Worm (Caenorhabditis elegans) whole organism, young adult: ENCODE results near the gene C44C10.3.

Experiments used
- Y79H2A.3 ChIP-seq: fragments of 200-800 bp; sonication (Bioruptor generic); conservative IDR thresholded peaks from 2 replicates; pipeline ENCODE4 v1.3.6; 2022; ENCODE audit warnings: missing genetic modification reagents, missing genetic modification characterization, missing compliant biosample characterization
- gei-17 ChIP-seq: fragments of 200-800 bp; sonication (Bioruptor generic); optimal IDR thresholded peaks from 2 replicates; lab custom pipeline; 2018; ENCODE audit warnings: mild to moderate bottlenecking, missing genetic modification characterization, missing compliant biosample characterization
- hlh-26 ChIP-seq: fragments of 200-800 bp; sonication (Bioruptor generic); conservative IDR thresholded peaks from 2 replicates; pipeline ENCODE4 v1.3.6; 2022; ENCODE audit warnings: missing genetic modification reagents, missing genetic modification characterization, missing compliant biosample characterization
- mes-4 ChIP-seq: sonication (generic microtip); optimal IDR thresholded peaks from 2 replicates; lab custom pipeline; 2016; ENCODE audit warnings: missing genotype, missing genetic modification characterization, missing compliant biosample characterization
- nhr-80 ChIP-seq: sonication (generic microtip); optimal IDR thresholded peaks from 2 replicates; lab custom pipeline; 2016; ENCODE audit warnings: missing genetic modification characterization, missing compliant biosample characterization
- pha-4 ChIP-seq: fragments of 150-350 bp; sonication (generic microtip); optimal IDR thresholded peaks from 2 replicates; lab custom pipeline; 2014; ENCODE audit warnings: missing biosample characterization, missing genetic modification reagents, missing genetic modification characterization
- unc-62 ChIP-seq: fragments of 150-350 bp; optimal IDR thresholded peaks from 2 replicates; lab custom pipeline; 2014; ENCODE audit warnings: missing biosample characterization, missing genetic modification reagents, missing genetic modification characterization
- xnd-1 ChIP-seq: sonication (generic microtip); optimal IDR thresholded peaks from 2 replicates; lab custom pipeline; 2016; ENCODE audit warnings: missing genotype, missing genetic modification reagents, missing genetic modification characterization, missing compliant biosample characterization
- ztf-22 ChIP-seq: fragments of 200-800 bp; sonication (Bioruptor generic); optimal IDR thresholded peaks from 2 replicates; lab custom pipeline; 2018; ENCODE audit warnings: mild to moderate bottlenecking, missing genetic modification characterization, moderate library complexity, missing compliant biosample characterization
- ztf-25 ChIP-seq: fragments of 200-800 bp; sonication (Bioruptor generic); IDR thresholded peaks from 2 replicates; pipeline ENCODE4 v1.3.6; 2022; ENCODE audit warnings: missing genetic modification reagents, missing genetic modification characterization, missing compliant biosample characterization

- TF ChIP-seq Y79H2A.3 (GFP tag; lab: Robert Waterston, UW) (no peak), xnd-1 (tag; lab: Kevin White, UChicago) (no peak), mes-4 (tag; lab: Kevin White, UChicago) (no peak), hlh-26 (GFP tag; lab: Robert Waterston, UW) (no peak), ztf-25 (GFP tag; lab: Robert Waterston, UW) (no peak), nhr-80 (no peak), gei-17 (GFP tag; lab: Kevin White, UChicago) (no peak), ztf-22 (GFP tag; lab: Kevin White, UChicago) (no peak), unc-62 (GFP tag; lab: Kevin White, UChicago) (no peak), pha-4 (tag; lab: Kevin White, UChicago) (no peak)
Measured at ce11 chrX:11753155-11753554, 50.8 kb downstream of the C44C10.3 start.
